Fruit fly (Drosophila melanogaster) whole organism, embryonic: ENCODE results near the gene CG34136.

ENCODE experiments used
- Antp ChIP-seq: fragments of 200-800 bp; sonication (Bioruptor generic); optimal IDR thresholded peaks from 3 replicates; lab custom pipeline; 2016; ENCODE audit warnings: missing biosample characterization, missing genetic modification characterization
- Asciz ChIP-seq: fragments of 200-800 bp; sonication (Bioruptor generic); optimal IDR thresholded peaks from 2 replicates; lab custom pipeline; 2017; ENCODE audit warnings: missing biosample characterization, mild to moderate bottlenecking, missing genetic modification characterization, missing genetic modification reagents
- Atf6 ChIP-seq: fragments of 200-800 bp; sonication (Bioruptor generic); IDR thresholded peaks from 2 replicates; pipeline ENCODE4 v1.3.6; 2022; ENCODE audit warnings: missing biosample characterization, missing genetic modification characterization
- Blimp-1 ChIP-seq: fragments of 200-800 bp; sonication (Bioruptor generic); optimal IDR thresholded peaks from 3 replicates; lab custom pipeline; 2018; ENCODE audit warnings: missing biosample characterization, missing genetic modification characterization, mild to moderate bottlenecking, moderate library complexity, missing genetic modification reagents
- CG10147 ChIP-seq: fragments of 200-800 bp; sonication (Bioruptor generic); optimal IDR thresholded peaks from 2 replicates; lab custom pipeline; 2019; ENCODE audit warnings: missing biosample characterization, mild to moderate bottlenecking, missing genetic modification characterization, moderate library complexity
- CG10267 ChIP-seq: fragments of 200-800 bp; sonication (Bioruptor generic); optimal IDR thresholded peaks from 2 replicates; lab custom pipeline; 2018; ENCODE audit warnings: missing biosample characterization, mild to moderate bottlenecking, missing genetic modification characterization, moderate library complexity
- CG11398 ChIP-seq: fragments of 200-800 bp; sonication (Bioruptor generic); optimal IDR thresholded peaks from 2 replicates; lab custom pipeline; 2016; ENCODE audit warnings: missing biosample characterization, missing genetic modification characterization
- CG13894 ChIP-seq: fragments of 200-800 bp; sonication (Bioruptor generic); optimal IDR thresholded peaks from 3 replicates; lab custom pipeline; 2018; ENCODE audit warnings: missing biosample characterization, mild to moderate bottlenecking, missing genetic modification characterization, moderate library complexity
- CG14050 ChIP-seq: fragments of 200-800 bp; sonication (Bioruptor generic); IDR thresholded peaks from 3 replicates; pipeline ENCODE4 v1.3.6; 2022; ENCODE audit warnings: missing biosample characterization, missing genetic modification characterization
- CG17186 ChIP-seq: fragments of 200-800 bp; sonication (Bioruptor generic); optimal IDR thresholded peaks from 3 replicates; lab custom pipeline; 2017; ENCODE audit warnings: missing biosample characterization, missing genetic modification reagents, missing genetic modification characterization
- CG18011 ChIP-seq: fragments of 200-800 bp; sonication (Bioruptor generic); optimal IDR thresholded peaks from 2 replicates; lab custom pipeline; 2017; ENCODE audit warnings: missing biosample characterization, missing genetic modification characterization, mild to moderate bottlenecking, moderate library complexity, missing genotype
- CG2129 ChIP-seq: fragments of 200-800 bp; sonication (Bioruptor generic); IDR thresholded peaks from 2 replicates; pipeline ENCODE4 v1.3.6; 2022; ENCODE audit warnings: missing biosample characterization, missing genetic modification characterization; ENCODE audit not compliant: partially characterized antibody
- CG2678 ChIP-seq: fragments of 200-800 bp; sonication (Bioruptor generic); optimal IDR thresholded peaks from 3 replicates; lab custom pipeline; 2019; ENCODE audit warnings: missing biosample characterization, mild to moderate bottlenecking, missing genetic modification characterization, moderate library complexity
- CG32767 ChIP-seq: fragments of 200-800 bp; sonication (Bioruptor generic); IDR thresholded peaks from 2 replicates; pipeline ENCODE4 v1.3.6; 2022; ENCODE audit warnings: missing biosample characterization, missing genetic modification characterization
- CG4328 ChIP-seq: fragments of 200-800 bp; sonication (Bioruptor generic); optimal IDR thresholded peaks from 3 replicates; lab custom pipeline; 2017; ENCODE audit warnings: missing biosample characterization, missing genetic modification reagents, missing genetic modification characterization
- CG4617 ChIP-seq: fragments of 200-800 bp; sonication (Bioruptor generic); optimal IDR thresholded peaks from 3 replicates; lab custom pipeline; 2016; ENCODE audit warnings: missing biosample characterization, missing genetic modification characterization, borderline replicate concordance
- CG6689 ChIP-seq: fragments of 200-800 bp; sonication (Bioruptor generic); IDR thresholded peaks from 2 replicates; pipeline ENCODE4 v1.3.6; 2022; ENCODE audit warnings: missing biosample characterization, missing genetic modification characterization
- CG7928 ChIP-seq: fragments of 200-800 bp; sonication (Bioruptor generic); optimal IDR thresholded peaks from 2 replicates; lab custom pipeline; 2017; ENCODE audit warnings: missing biosample characterization, mild to moderate bottlenecking, missing genetic modification characterization
- Dll ChIP-seq: fragments of 200-800 bp; sonication (Bioruptor generic); IDR thresholded peaks from 4 replicates; pipeline ENCODE4 v1.3.6; 2022; ENCODE audit warnings: missing biosample characterization, missing genetic modification characterization; ENCODE audit not compliant: partially characterized antibody
- Ets65A ChIP-seq: fragments of 200-800 bp; sonication (Bioruptor generic); peaks from one replicate; lab custom pipeline; 2016; ENCODE audit warnings: missing biosample characterization, missing genetic modification characterization
- HLH3B ChIP-seq: fragments of 200-800 bp; sonication (Bioruptor generic); IDR thresholded peaks from 2 replicates; pipeline ENCODE4 v1.3.6; 2022; ENCODE audit warnings: missing biosample characterization, missing genetic modification characterization
- HLH4C ChIP-seq: fragments of 200-800 bp; sonication (Bioruptor generic); IDR thresholded peaks from 3 replicates; pipeline ENCODE4 v1.3.6; 2022; ENCODE audit warnings: missing biosample characterization, missing genetic modification characterization; ENCODE audit not compliant: partially characterized antibody
- HLH54F ChIP-seq: fragments of 200-800 bp; sonication (Bioruptor generic); optimal IDR thresholded peaks from 3 replicates; lab custom pipeline; 2016; ENCODE audit warnings: missing biosample characterization, missing genetic modification characterization
- Hmr ChIP-seq: fragments of 200-800 bp; sonication (Bioruptor generic); optimal IDR thresholded peaks from 3 replicates; lab custom pipeline; 2017; ENCODE audit warnings: mild to moderate bottlenecking, missing biosample characterization, missing genetic modification reagents, missing genetic modification characterization
- Hmx ChIP-seq: fragments of 200-800 bp; sonication (Bioruptor generic); optimal IDR thresholded peaks from 2 replicates; lab custom pipeline; 2016; ENCODE audit warnings: missing biosample characterization, missing genetic modification characterization
- Hr78 ChIP-seq, 2 experiments: fragments of 200-800 bp in 1 of 2; fragments of >200 bp in 1 of 2; sonication (Bioruptor generic) in 1 of 2; optimal IDR thresholded peaks; 2 replicates each; lab custom pipeline; 2017 to 2019; ENCODE audit warnings: missing biosample characterization in 2 of 2, missing genetic modification characterization in 2 of 2, mild to moderate bottlenecking in 1 of 2, moderate library complexity in 1 of 2
- Nf-YA ChIP-seq: fragments of 200-800 bp; sonication (Bioruptor generic); IDR thresholded peaks from 2 replicates; pipeline ENCODE4 v1.3.6; 2022; ENCODE audit warnings: missing biosample characterization, missing genetic modification characterization
- Optix ChIP-seq: fragments of 200-800 bp; sonication (Bioruptor generic); IDR thresholded peaks from 3 replicates; pipeline ENCODE4 v1.3.6; 2022; ENCODE audit warnings: missing biosample characterization, missing genetic modification characterization
- Pdp1 ChIP-seq, 2 experiments: fragments of 200-800 bp; sonication (Bioruptor generic); optimal IDR thresholded peaks; 3 replicates each; lab custom pipeline; 2016; ENCODE audit warnings: missing biosample characterization in 2 of 2, missing genetic modification characterization in 2 of 2, mild to moderate bottlenecking in 1 of 2, moderate library complexity in 1 of 2
- Rfx ChIP-seq: fragments of 200-800 bp; sonication (Bioruptor generic); IDR thresholded peaks from 2 replicates; pipeline ENCODE4 v1.3.6; 2022; ENCODE audit warnings: missing biosample characterization, missing genetic modification characterization
- Sin3A ChIP-seq: fragments of >200 bp; optimal IDR thresholded peaks from 2 replicates; lab custom pipeline; 2018
- Tbp ChIP-seq: fragments of >200 bp; optimal IDR thresholded peaks from 2 replicates; lab custom pipeline; 2018; ENCODE audit warnings: missing biosample characterization, missing genetic modification characterization
- Xbp1 ChIP-seq: fragments of 200-800 bp; sonication (Bioruptor generic); optimal IDR thresholded peaks from 3 replicates; lab custom pipeline; 2016; ENCODE audit warnings: missing biosample characterization, mild to moderate bottlenecking, missing genetic modification characterization
- YL-1 ChIP-seq: fragments of 200-800 bp; sonication (Bioruptor generic); optimal IDR thresholded peaks from 3 replicates; lab custom pipeline; 2017; ENCODE audit warnings: missing biosample characterization, mild to moderate bottlenecking, missing genetic modification characterization
- cato ChIP-seq: fragments of 200-800 bp; sonication (Bioruptor generic); optimal IDR thresholded peaks from 2 replicates; lab custom pipeline; 2016; ENCODE audit warnings: missing biosample characterization, missing genetic modification characterization, borderline replicate concordance
- dm ChIP-seq: fragments of 200-800 bp; sonication (Bioruptor generic); optimal IDR thresholded peaks from 3 replicates; lab custom pipeline; 2016; ENCODE audit warnings: missing biosample characterization, missing genetic modification characterization
- en ChIP-seq: fragments of 200-800 bp; sonication (Bioruptor generic); optimal IDR thresholded peaks from 2 replicates; lab custom pipeline; 2016; ENCODE audit warnings: missing biosample characterization, missing genetic modification characterization
- eve ChIP-seq, 2 experiments: fragments of >200 bp; optimal IDR thresholded peaks; 2 replicates each; lab custom pipeline; 2017; ENCODE audit warnings: missing biosample characterization in 2 of 2, missing genetic modification characterization in 2 of 2
- gcm2 ChIP-seq: fragments of 200-800 bp; sonication (Bioruptor generic); optimal IDR thresholded peaks from 2 replicates; lab custom pipeline; 2016; ENCODE audit warnings: missing biosample characterization, missing genetic modification characterization
- klu ChIP-seq: fragments of 200-800 bp; sonication (Bioruptor generic); IDR thresholded peaks from 2 replicates; pipeline ENCODE4 v1.3.6; 2022; ENCODE audit warnings: missing biosample characterization, missing genetic modification characterization
- luna ChIP-seq: fragments of 200-800 bp; sonication (Bioruptor generic); optimal IDR thresholded peaks from 2 replicates; lab custom pipeline; 2016; ENCODE audit warnings: missing biosample characterization, missing genetic modification characterization
- nmo ChIP-seq: fragments of 200-800 bp; sonication (Bioruptor generic); optimal IDR thresholded peaks from 2 replicates; lab custom pipeline; 2018; ENCODE audit warnings: missing biosample characterization, mild to moderate bottlenecking, missing genetic modification characterization, moderate library complexity
- sisA ChIP-seq: fragments of 200-800 bp; sonication (Bioruptor generic); IDR thresholded peaks from 2 replicates; pipeline ENCODE4 v1.3.6; 2022; ENCODE audit warnings: missing biosample characterization, missing genetic modification characterization
- sqz ChIP-seq: fragments of 200-800 bp; sonication (Bioruptor generic); optimal IDR thresholded peaks from 3 replicates; lab custom pipeline; 2018; ENCODE audit warnings: missing biosample characterization, mild to moderate bottlenecking, missing genetic modification characterization
- zen ChIP-seq: fragments of 200-800 bp; sonication (Bioruptor generic); optimal IDR thresholded peaks from 3 replicates; lab custom pipeline; 2018; ENCODE audit warnings: missing biosample characterization, mild to moderate bottlenecking, missing genetic modification characterization, moderate library complexity

CG34136 gene

dm6 chr2L:21089075-21089474, 7.6 kb upstream of the CG34136 start, which contains the start of gene CG9259:
CG9259 (plus strand) TSS chr2L:21089375.
- no peak for TF ChIP-seq HLH54F
- peak; percentile 3 for TF ChIP-seq CG2678
- TF ChIP-seq Hr78 (GFP tag; optimal IDR thresholded peaks at IDR 0.05; lab: Kevin White, UChicago), result peak in 1 of 2 experiments; percentile 3
- TF ChIP-seq, all 482 proteins: peak for 2

DNA sequence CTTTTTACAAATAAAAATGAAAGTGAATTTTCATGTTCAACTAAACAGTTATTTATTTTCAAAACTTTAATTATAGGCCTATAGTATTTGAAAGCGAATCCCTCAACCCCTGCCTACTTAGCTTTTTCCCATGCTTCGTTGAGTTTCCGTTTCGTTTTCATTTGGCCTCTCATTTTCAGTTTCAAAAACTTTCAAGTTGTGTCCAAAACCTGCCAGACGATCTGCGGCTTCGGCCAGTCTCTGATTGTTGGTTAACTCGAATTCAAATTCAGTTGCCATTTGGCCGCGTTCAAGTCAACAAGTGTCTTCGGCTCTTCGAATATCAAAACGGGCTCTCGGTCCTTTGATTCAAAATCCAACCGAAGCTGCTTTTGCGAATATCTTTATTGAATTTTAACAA, 5.8 kb upstream of the CG34136 start, which contains the start of gene CG14397:
TSS of gene CG14397 (plus strand) at position 270 of the 400 bp plus-strand sequence.
- TF ChIP-seq HLH3B (no peak), Asciz (peak; percentile 68), CG14050 (GFP tag; lab: Robert Waterston, UW) (no peak), Xbp1 (no peak), CG18011 (GFP tag; lab: Kevin White, UChicago) (peak; percentile 88), Hmx (GFP tag; lab: Kevin White, UChicago) (no peak), Tbp (GFP tag; lab: Kevin White, UChicago) (no peak), Sin3A (lab: Kevin White, UChicago) (no peak), dm (GFP tag; lab: Kevin White, UChicago) (no peak), CG13894 (tag; lab: Kevin White, UChicago) (no peak), CG11398 (no peak), Blimp-1 (peak; percentile 66), CG7928 (GFP tag; lab: Kevin White, UChicago) (no peak)

DNA sequence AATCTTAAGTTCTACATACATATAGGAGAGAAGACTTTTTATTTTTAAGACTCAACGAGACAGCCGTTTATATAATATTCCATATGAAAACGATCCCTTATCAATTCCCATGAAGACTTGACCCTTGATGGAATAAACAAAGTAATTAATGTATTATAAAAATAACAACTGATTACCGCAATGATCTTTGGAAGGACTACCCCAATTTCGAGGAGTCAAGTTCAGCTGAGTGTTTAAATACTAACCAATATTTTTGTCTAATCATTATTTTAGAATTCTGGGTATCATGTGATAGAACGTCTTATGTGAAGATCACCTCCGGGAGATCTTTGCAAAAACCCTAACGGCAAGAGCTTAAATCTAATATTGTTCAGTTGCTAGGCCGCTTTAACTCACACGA, 1.1 kb downstream of the CG34136 start:
- TF ChIP-seq cato (GFP tag; lab: Kevin White, UChicago) (no peak), HLH4C (GFP tag; lab: Robert Waterston, UW) (no peak), Nf-YA (GFP tag; lab: Robert Waterston, UW) (no peak), CG10267 (tag; lab: Kevin White, UChicago) (no peak), sisA (GFP tag; lab: Robert Waterston, UW) (no peak), Pdp1 (GFP tag; optimal IDR thresholded peaks at IDR 0.05; lab: Kevin White, UChicago) (peak in 1 of 2 experiments; percentile 18), luna (GFP tag; lab: Kevin White, UChicago) (no peak)

- TF ChIP-seq Atf6 (GFP tag; lab: Robert Waterston, UW), result no peak
- no peak for TF ChIP-seq en (GFP tag; lab: Kevin White, UChicago)
- TF ChIP-seq eve (GFP tag; optimal IDR thresholded peaks at IDR 0.05; lab: Kevin White, UChicago), result no peak
- TF ChIP-seq nmo, result peak; percentile 45
- peak in 1 of 2 experiments; percentile 33 for TF ChIP-seq Pdp1 (GFP tag; optimal IDR thresholded peaks at IDR 0.05; lab: Kevin White, UChicago)
- TF ChIP-seq CG17186 (GFP tag; lab: Kevin White, UChicago), result peak; percentile 48
- no peak for TF ChIP-seq CG32767 (GFP tag; lab: Robert Waterston, UW)
- TF ChIP-seq Tbp (GFP tag; lab: Kevin White, UChicago), result no peak
- TF ChIP-seq sqz (GFP tag; lab: Kevin White, UChicago), result no peak
- TF ChIP-seq Ets65A (GFP tag; lab: Kevin White, UChicago), result no peak
- TF ChIP-seq CG2129 (GFP tag; lab: Robert Waterston, UW), result no peak
- no peak for TF ChIP-seq CG6689 (GFP tag; lab: Robert Waterston, UW)
- TF ChIP-seq klu (GFP tag; lab: Robert Waterston, UW), result no peak
- TF ChIP-seq zen (tag; lab: Kevin White, UChicago), result peak; percentile 18
- TF ChIP-seq Rfx (GFP tag; lab: Robert Waterston, UW), result 0 out of 2 replicates have a peak, but pooled peaks have one; percentile 9
- no peak for TF ChIP-seq gcm2 (GFP tag; lab: Kevin White, UChicago)
- no peak for TF ChIP-seq CG10147 (GFP tag; lab: Kevin White, UChicago)
- peak; percentile 87 for TF ChIP-seq YL-1 (GFP tag; lab: Kevin White, UChicago)
- TF ChIP-seq Dll, result 0 out of 4 replicates have a peak, but pooled peaks have one; percentile 30
- TF ChIP-seq CG4328 (GFP tag; lab: Kevin White, UChicago), result no peak
- TF ChIP-seq Hmx (GFP tag; lab: Kevin White, UChicago), result no peak
- TF ChIP-seq Hmr (GFP tag; lab: Kevin White, UChicago), result peak; percentile 38
- TF ChIP-seq CG4617 (GFP tag; lab: Kevin White, UChicago), result peak; percentile 48
- TF ChIP-seq Optix (GFP tag; lab: Robert Waterston, UW), result no peak
- peak; percentile 6 for TF ChIP-seq Antp (GFP tag; lab: Kevin White, UChicago)
Measured at dm6 chr2L:21102399-21103108, 5.8 kb downstream of the CG34136 start, which contains the start of gene CG9257. CG9257 (plus strand) TSS chr2L:21102743.
